Worm (Caenorhabditis elegans) whole organism, early embryonic: Measurements from ENCODE around the gene trpp-3.

Experiments used
- B0310.2 ChIP-seq: sonication (generic microtip); optimal IDR thresholded peaks from 2 replicates; lab custom pipeline; 2016; ENCODE audit warnings: mild to moderate bottlenecking, missing genetic modification characterization, missing compliant biosample characterization
- F13C5.2 ChIP-seq: sonication (generic microtip); optimal IDR thresholded peaks from 2 replicates; lab custom pipeline; 2017; ENCODE audit warnings: mild to moderate bottlenecking, missing genetic modification characterization, inconsistent platforms, missing compliant biosample characterization
- aly-1 ChIP-seq: sonication (generic microtip); optimal IDR thresholded peaks from 2 replicates; lab custom pipeline; 2016; ENCODE audit warnings: missing genetic modification characterization, missing compliant biosample characterization
- ama-1 ChIP-seq: fragments of 150-350 bp; optimal IDR thresholded peaks from 2 replicates; lab custom pipeline; 2014
- ceh-13 ChIP-seq: fragments of 200-800 bp; sonication (Bioruptor generic); optimal IDR thresholded peaks from 2 replicates; lab custom pipeline; 2018; ENCODE audit warnings: mild to moderate bottlenecking, missing genetic modification characterization, missing compliant biosample characterization
- ceh-36 ChIP-seq: sonication (generic microtip); optimal IDR thresholded peaks from 2 replicates; lab custom pipeline; 2016; ENCODE audit warnings: missing genetic modification characterization, inconsistent platforms, missing compliant biosample characterization
- ets-7 ChIP-seq: sonication (generic microtip); optimal IDR thresholded peaks from 2 replicates; lab custom pipeline; 2016; ENCODE audit warnings: missing genotype, missing genetic modification characterization, missing compliant biosample characterization
- flt-1 ChIP-seq: fragments of 200-800 bp; sonication (Bioruptor generic); IDR thresholded peaks from 2 replicates; pipeline ENCODE4 v1.3.6; 2022; ENCODE audit warnings: missing genetic modification characterization, missing compliant biosample characterization
- hmbx-1 ChIP-seq: sonication (generic microtip); optimal IDR thresholded peaks from 2 replicates; lab custom pipeline; 2016; ENCODE audit warnings: mild to moderate bottlenecking, missing genetic modification characterization, missing compliant biosample characterization
- hmg-4 ChIP-seq: fragments of 200-800 bp; sonication (Bioruptor generic); optimal IDR thresholded peaks from 2 replicates; lab custom pipeline; 2018; ENCODE audit warnings: mild to moderate bottlenecking, missing genetic modification characterization, missing compliant biosample characterization
- hnd-1 ChIP-seq: sonication (generic microtip); optimal IDR thresholded peaks from 2 replicates; lab custom pipeline; 2016; ENCODE audit warnings: missing genetic modification characterization, missing compliant biosample characterization
- pes-1 ChIP-seq: fragments of 200-800 bp; sonication (Bioruptor generic); IDR thresholded peaks from 2 replicates; pipeline ENCODE4 v1.3.6; 2022; ENCODE audit warnings: missing genetic modification reagents, missing genetic modification characterization, missing compliant biosample characterization
- scrt-1 ChIP-seq: fragments of 200-800 bp; sonication (Bioruptor generic); IDR thresholded peaks from 2 replicates; pipeline ENCODE4 v1.3.6; 2022; ENCODE audit warnings: missing genetic modification characterization, missing compliant biosample characterization
- sea-1 ChIP-seq: fragments of 200-800 bp; sonication (Bioruptor generic); conservative IDR thresholded peaks from 2 replicates; pipeline ENCODE4 v1.3.6; 2022; ENCODE audit warnings: missing genetic modification characterization, missing compliant biosample characterization
- tbx-11 ChIP-seq: fragments of 200-800 bp; sonication (Bioruptor generic); IDR thresholded peaks from 2 replicates; pipeline ENCODE4 v1.3.6; 2022; ENCODE audit warnings: missing genetic modification characterization, missing compliant biosample characterization
- tbx-37 ChIP-seq: fragments of 200-800 bp; sonication (Bioruptor generic); conservative IDR thresholded peaks from 2 replicates; pipeline ENCODE4 v1.3.6; 2022; ENCODE audit warnings: missing genetic modification reagents, missing genetic modification characterization, missing compliant biosample characterization
- tra-4 ChIP-seq: sonication (generic microtip); optimal IDR thresholded peaks from 2 replicates; lab custom pipeline; 2017; ENCODE audit warnings: missing genetic modification characterization, missing compliant biosample characterization

trpp-3 gene

DNA sequence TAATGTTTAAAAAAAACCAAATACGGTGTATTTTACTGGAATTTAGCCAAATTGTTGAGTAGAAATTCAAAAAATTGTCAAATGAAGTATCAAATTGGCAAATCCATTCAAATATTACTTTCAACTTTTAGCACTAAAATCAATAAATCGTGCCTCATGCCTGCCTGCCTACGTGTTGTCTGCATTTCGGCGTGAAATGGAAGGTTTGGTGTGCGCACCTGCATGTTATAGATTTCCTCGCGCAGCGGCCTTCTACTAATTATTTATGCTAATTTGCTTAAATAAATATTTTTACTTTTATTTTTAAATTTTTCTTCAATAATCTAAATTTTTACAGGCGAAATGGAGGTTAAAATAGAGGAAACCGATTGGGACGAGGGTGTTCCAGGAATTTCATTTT is 3.5 kb downstream of the trpp-3 start, which contains the start of gene ZK1098.2:
TSS of gene ZK1098.2 (plus strand) at position 336 of the 400 bp plus-strand sequence.
- no peak for TF ChIP-seq tra-4 (tag; lab: Kevin White, UChicago)
- no peak for TF ChIP-seq ceh-13 (GFP tag; lab: Kevin White, UChicago)
- TF ChIP-seq B0310.2 (tag; lab: Kevin White, UChicago): no peak
- no peak for TF ChIP-seq ceh-36 (tag; lab: Kevin White, UChicago)
- TF ChIP-seq scrt-1 (GFP tag; lab: Robert Waterston, UW): no peak
- no peak for TF ChIP-seq pes-1 (GFP tag; lab: Robert Waterston, UW)
- no peak for TF ChIP-seq aly-1 (tag; lab: Kevin White, UChicago)
- TF ChIP-seq hnd-1 (tag; lab: Kevin White, UChicago): no peak
- no peak for TF ChIP-seq tbx-37 (GFP tag; lab: Robert Waterston, UW)

DNA sequence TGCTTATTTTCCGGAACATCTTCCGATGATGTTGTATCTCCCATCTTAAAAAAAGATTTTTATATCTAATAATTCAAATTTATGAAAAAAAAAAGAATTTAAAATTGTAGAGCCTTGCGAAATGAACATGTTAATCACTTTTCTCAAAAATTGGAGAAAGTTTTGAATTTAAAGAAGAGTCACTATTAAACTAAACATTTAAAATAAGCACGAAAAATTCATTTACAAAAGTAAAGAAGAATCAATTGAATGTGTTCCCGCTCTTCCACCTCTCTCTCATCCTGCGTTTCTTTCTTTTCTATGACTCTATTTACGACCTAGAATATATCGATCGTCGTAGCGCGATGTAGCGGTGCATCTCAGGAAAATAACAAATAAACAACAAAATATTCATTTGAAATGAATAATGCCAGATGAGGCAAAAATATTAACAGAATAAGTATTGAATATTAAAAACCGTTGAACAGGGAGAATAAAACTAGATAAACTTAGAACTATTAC is 13.4 kb downstream of the trpp-3 start, which contains the start of gene ZK1098.3:
TSS of gene ZK1098.3 (minus strand) at position 51 of the 501 bp plus-strand sequence.
- TF ChIP-seq hmbx-1 (no peak), ets-7 (tag; lab: Kevin White, UChicago) (no peak), hnd-1 (tag; lab: Kevin White, UChicago) (no peak), B0310.2 (tag; lab: Kevin White, UChicago) (no peak), F13C5.2 (tag; lab: Kevin White, UChicago) (no peak), tra-4 (tag; lab: Kevin White, UChicago) (no peak), scrt-1 (GFP tag; lab: Robert Waterston, UW) (no peak), ceh-13 (GFP tag; lab: Kevin White, UChicago) (no peak), ceh-36 (tag; lab: Kevin White, UChicago) (no peak), sea-1 (GFP tag; lab: Robert Waterston, UW) (no peak), flt-1 (no peak), aly-1 (tag; lab: Kevin White, UChicago) (no peak), hmg-4 (GFP tag; lab: Kevin White, UChicago) (no peak), tbx-11 (no peak), pes-1 (GFP tag; lab: Robert Waterston, UW) (no peak), ama-1 (lab: Kevin White, UChicago) (no peak), tbx-37 (GFP tag; lab: Robert Waterston, UW) (no peak)

DNA sequence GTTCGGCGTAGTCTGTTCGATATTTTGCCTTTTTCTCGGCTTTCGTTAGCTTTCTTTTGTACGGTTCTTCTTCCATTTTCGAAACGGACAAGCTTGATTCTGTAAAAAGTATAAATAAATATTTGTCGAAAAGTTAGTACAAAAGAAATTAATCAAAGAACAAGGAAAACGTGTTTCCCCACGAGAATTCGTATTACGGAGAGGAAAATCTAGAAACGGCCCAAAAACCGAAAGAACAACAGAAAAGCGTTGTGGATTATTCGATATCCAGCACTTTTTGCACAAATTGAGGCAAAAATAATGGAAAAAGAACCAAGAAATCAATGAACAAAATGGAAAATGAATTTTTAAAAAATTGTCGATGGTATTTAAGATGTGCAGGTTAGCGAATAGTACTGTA is 16.9 kb downstream of the trpp-3 start, which contains the start of gene mut-7:
TSS of gene mut-7 (minus strand) at position 101 of the 400 bp plus-strand sequence.
- no peak for TF ChIP-seq flt-1
- no peak for TF ChIP-seq tbx-37 (GFP tag; lab: Robert Waterston, UW)
- TF ChIP-seq hmbx-1: no peak
- TF ChIP-seq F13C5.2 (tag; lab: Kevin White, UChicago): no peak
- TF ChIP-seq sea-1 (GFP tag; lab: Robert Waterston, UW): no peak
- no peak for TF ChIP-seq ama-1 (lab: Kevin White, UChicago)
- TF ChIP-seq pes-1 (GFP tag; lab: Robert Waterston, UW): no peak

DNA sequence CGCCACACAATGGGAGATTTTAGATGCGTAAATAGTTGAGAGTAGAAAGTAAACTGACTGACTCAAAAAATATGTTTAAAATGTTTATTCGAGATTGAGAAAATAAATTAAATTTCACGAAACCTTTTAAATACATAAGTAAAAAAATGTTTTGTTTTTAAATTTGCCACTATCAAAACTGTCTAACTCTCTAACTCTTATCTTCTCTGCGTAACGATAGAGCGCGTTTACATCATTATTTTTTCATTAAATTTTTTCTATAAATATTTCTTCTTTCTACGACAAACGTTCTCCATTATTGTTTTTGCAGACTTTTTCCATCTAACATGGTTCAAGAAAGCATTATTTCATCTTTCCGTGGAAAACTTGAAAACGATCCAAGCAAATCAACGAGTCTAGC is 17.5 kb downstream of the trpp-3 start, which contains the start of gene eif-2Balpha:
TSS of gene eif-2Balpha (plus strand) at position 304 of the 400 bp plus-strand sequence.
- TF ChIP-seq tbx-37 (GFP tag; lab: Robert Waterston, UW) (no peak), F13C5.2 (tag; lab: Kevin White, UChicago) (no peak), B0310.2 (tag; lab: Kevin White, UChicago) (no peak), hmbx-1 (no peak), ets-7 (tag; lab: Kevin White, UChicago) (no peak), aly-1 (tag; lab: Kevin White, UChicago) (no peak), hnd-1 (tag; lab: Kevin White, UChicago) (no peak), ceh-13 (GFP tag; lab: Kevin White, UChicago) (no peak), tbx-11 (no peak), sea-1 (GFP tag; lab: Robert Waterston, UW) (no peak), ceh-36 (tag; lab: Kevin White, UChicago) (no peak), pes-1 (GFP tag; lab: Robert Waterston, UW) (no peak), flt-1 (no peak)

DNA sequence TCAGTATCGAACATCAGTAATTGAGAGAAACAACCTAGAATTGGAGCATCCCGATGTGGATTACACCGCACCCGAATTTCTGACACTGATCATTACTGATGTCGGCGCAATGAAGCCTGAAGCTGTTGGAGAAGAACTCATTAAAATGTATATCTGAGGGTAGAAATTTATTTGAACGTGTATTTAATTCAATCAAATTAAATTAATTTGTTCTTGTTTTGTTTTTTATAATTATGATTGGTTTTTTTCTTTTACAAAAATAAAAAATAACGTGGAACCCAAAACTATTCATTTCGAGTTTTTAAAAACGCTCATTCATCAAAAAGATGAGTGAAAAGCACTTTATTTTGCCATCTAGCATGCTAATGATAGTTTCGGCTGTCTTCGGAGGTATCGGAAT is 18.8 kb downstream of the trpp-3 start, which contains the start of gene ZK1098.9:
TSS of gene ZK1098.9 (plus strand) at position 301 of the 400 bp plus-strand sequence.
- TF ChIP-seq tra-4 (tag; lab: Kevin White, UChicago) (no peak), ceh-13 (GFP tag; lab: Kevin White, UChicago) (no peak), tbx-11 (no peak), hnd-1 (tag; lab: Kevin White, UChicago) (no peak), tbx-37 (GFP tag; lab: Robert Waterston, UW) (no peak), flt-1 (no peak), aly-1 (tag; lab: Kevin White, UChicago) (no peak), pes-1 (GFP tag; lab: Robert Waterston, UW) (no peak), ets-7 (tag; lab: Kevin White, UChicago) (no peak), ceh-36 (tag; lab: Kevin White, UChicago) (no peak), ama-1 (lab: Kevin White, UChicago) (no peak), scrt-1 (GFP tag; lab: Robert Waterston, UW) (no peak), sea-1 (GFP tag; lab: Robert Waterston, UW) (no peak), hmbx-1 (no peak), B0310.2 (tag; lab: Kevin White, UChicago) (no peak), F13C5.2 (tag; lab: Kevin White, UChicago) (no peak)

DNA sequence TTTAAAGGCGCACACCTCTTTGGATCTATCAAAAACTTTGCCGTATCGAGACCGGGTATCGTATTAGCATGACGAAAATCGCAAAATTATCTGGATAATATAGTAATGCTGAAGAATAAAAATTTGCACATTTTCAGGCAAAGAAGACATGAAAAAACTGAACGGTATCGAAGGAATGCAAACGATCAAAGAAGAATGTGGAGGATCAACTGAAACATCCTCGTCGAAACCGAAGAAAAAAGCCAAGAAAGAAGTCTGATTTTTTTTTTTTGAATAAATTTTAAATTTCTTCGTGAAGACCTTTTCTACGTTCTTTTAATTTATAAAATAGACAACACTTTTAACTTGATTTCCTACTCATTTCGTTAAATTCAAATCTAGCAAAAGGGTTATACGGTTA is 19.5 kb downstream of the trpp-3 start, which contains the start of gene ZK1098.12:
TSS of gene ZK1098.12 (plus strand) at position 301 of the 400 bp plus-strand sequence.
- TF ChIP-seq tra-4 (tag; lab: Kevin White, UChicago) (no peak), ets-7 (tag; lab: Kevin White, UChicago) (no peak), B0310.2 (tag; lab: Kevin White, UChicago) (no peak), flt-1 (no peak), tbx-37 (GFP tag; lab: Robert Waterston, UW) (no peak)
